Worm (Caenorhabditis elegans): ENCODE measurements around the gene ZC204.12.
"Not testable (repeated sequence)": the region's sequence is repeated elsewhere in the genome, so short reads cannot be mapped to it uniquely, and the experiment has no call there.

DNA sequence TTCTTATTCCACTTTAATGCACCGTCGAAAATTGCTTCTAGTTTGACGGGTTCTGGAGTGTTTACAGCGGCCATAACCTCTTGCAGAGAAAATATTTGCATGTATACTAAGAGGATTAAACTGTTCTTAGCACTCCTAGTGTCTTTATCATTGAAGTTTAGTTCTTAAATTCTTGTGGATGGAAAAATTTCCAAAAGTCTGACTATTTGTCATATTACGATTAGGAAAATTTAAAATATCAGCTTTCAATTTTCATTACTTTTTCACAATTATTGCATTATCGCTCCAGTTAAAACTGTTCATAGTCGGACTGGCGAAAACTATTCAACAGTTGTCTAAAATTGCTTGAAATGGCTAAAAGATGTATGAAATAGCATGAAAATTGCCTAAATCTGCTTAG, 3.8 kb upstream of the ZC204.12 start, which contains the start of gene ZC204.13:
- TF ChIP-seq him-1, dao-5 (tag; optimal IDR thresholded peaks at IDR 0.05): not testable (repeated sequence)

Data from whole organism, L4/young adult.